Worm (Caenorhabditis elegans) whole organism, L3 larva: Measurements from ENCODE around the gene F26F2.11.

Experiments
- nhr-12 ChIP-seq: fragments of 150-350 bp; optimal IDR thresholded peaks from 2 replicates; lab custom pipeline; 2014; ENCODE audit warnings: missing biosample characterization, missing genetic modification characterization
- nhr-237 ChIP-seq: fragments of 150-350 bp; optimal IDR thresholded peaks from 2 replicates; lab custom pipeline; 2014; ENCODE audit warnings: missing biosample characterization, missing genetic modification characterization
- nhr-25 ChIP-seq: sonication (generic microtip); optimal IDR thresholded peaks from 2 replicates; lab custom pipeline; 2017; ENCODE audit warnings: missing biosample characterization, missing genetic modification characterization
- nhr-67 ChIP-seq: fragments of 150-350 bp; optimal IDR thresholded peaks from 2 replicates; lab custom pipeline; 2014; ENCODE audit warnings: missing biosample characterization, missing genetic modification characterization

DNA sequence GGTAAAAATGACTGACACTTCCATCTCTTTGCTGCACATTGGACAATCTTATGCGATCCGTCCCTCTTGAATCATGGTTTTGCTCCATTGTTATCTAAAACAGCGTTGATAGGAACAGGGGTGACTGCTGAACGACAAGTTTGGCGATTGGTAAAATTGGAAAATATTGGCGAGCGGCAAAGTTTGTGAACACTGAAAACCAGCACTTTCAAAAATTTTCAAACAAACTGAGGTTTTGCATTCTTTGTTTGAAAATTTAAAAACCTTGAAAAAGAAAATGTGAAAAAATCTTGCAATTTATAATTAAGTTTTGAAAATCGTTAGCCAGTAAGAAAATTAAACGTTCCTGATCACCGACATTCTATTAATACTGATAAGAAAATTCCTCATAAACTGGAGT lies 29.1 kb downstream of the F26F2.11 start, which contains the start of gene F26F2.3:
- TF ChIP-seq nhr-12 (tag; lab: Kevin White, UChicago) = no peak
- TF ChIP-seq nhr-67 = no peak
- no peak for TF ChIP-seq nhr-25 (tag; lab: Kevin White, UChicago)
- TF ChIP-seq nhr-237 (tag; lab: Kevin White, UChicago) = no peak
